Worm (Caenorhabditis elegans): ENCODE results near the gene str-136.

DNA sequence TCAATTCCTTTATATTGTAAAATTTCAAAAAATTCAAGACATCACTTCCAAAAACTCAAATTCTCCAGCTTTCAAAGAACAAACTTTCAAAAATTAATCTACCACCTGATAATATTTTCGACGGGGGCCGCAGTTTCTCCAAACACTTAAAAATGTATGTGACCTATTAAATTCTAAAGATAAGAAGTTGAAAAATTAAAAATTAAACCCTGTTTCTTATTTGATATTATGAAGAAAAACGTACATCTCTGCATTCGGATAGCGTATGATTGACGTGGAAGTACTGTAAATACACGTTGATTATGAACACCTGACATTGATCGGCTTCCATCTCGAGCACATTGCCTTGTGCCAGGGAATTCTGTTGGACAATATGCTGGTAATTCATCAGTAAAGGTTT, 27.2 kb upstream of the str-136 start:
- TF ChIP-seq nhr-76 (tag; optimal IDR thresholded peaks at IDR 0.05) = no peak
- TF ChIP-seq lir-3 (tag; optimal IDR thresholded peaks at IDR 0.05) = no peak
- TF ChIP-seq unc-130 (GFP tag; optimal IDR thresholded peaks at IDR 0.05) = no peak
- TF ChIP-seq nhr-237 (tag; optimal IDR thresholded peaks at IDR 0.05) = no peak
- TF ChIP-seq daf-19 (GFP tag; conservative IDR thresholded peaks at IDR 0.05) = no peak
- no peak for TF ChIP-seq ZK337.2 (GFP tag; IDR thresholded peaks at IDR 0.05)
- TF ChIP-seq dpl-1 (GFP tag; optimal IDR thresholded peaks at IDR 0.05) = no peak
- no peak for TF ChIP-seq zip-11 (GFP tag; IDR thresholded peaks at IDR 0.05)
- no peak for TF ChIP-seq unc-62 (GFP tag; optimal IDR thresholded peaks at IDR 0.05 in 1 of 2)
- no peak for TF ChIP-seq unc-62 (tag; optimal IDR thresholded peaks at IDR 0.05)
- no peak for TF ChIP-seq fos-1 (tag; optimal IDR thresholded peaks at IDR 0.05)
- TF ChIP-seq dmd-9 (GFP tag; IDR thresholded peaks at IDR 0.05) = no peak
- TF ChIP-seq ceh-44 (GFP tag; IDR thresholded peaks at IDR 0.05) = no peak
- TF ChIP-seq duxl-1 (tag; optimal IDR thresholded peaks at IDR 0.05; ENCODE audit: poor library complexity) = no peak

Measured in whole organism, L4 larva.